Worm (Caenorhabditis elegans): ENCODE measurements around the gene clec-151.

- TF ChIP-seq odd-2 (tag; optimal IDR thresholded peaks at IDR 0.05) (no peak), ceh-14 (tag; optimal IDR thresholded peaks at IDR 0.05) (no peak)
Observed at ce11 chrIII:4653374-4653773, 25.1 kb downstream of the clec-151 start.
